Fruit fly (Drosophila melanogaster): ENCODE results near the gene lmd.

Gene lmd

DNA sequence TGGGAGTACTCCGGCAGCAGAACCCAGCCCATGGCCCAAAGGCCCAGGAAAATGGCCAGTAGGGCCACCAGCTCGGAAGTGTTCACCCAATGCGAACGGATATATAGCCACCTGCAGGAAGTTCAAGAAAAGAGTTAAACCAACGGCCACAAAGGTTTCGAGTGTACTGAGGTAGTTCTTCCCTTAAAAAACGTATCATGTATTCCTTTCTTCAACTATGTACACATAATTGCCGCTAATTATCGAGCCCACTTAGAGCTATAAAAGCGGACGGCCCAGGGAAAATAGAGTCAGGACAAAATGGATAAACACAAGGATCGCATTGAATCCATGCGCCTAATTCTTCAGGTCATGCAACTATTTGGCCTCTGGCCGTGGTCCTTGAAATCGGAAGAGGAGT lies 39.5 kb downstream of the lmd start, which contains the start of gene Or94a:
TSS of gene Or94a (plus strand) at position 301 of the 400 bp plus-strand sequence.
- no peak for TF ChIP-seq Eip93F (GFP tag; optimal IDR thresholded peaks at IDR 0.05)
- no peak for TF ChIP-seq spab (GFP tag; optimal IDR thresholded peaks at IDR 0.05)
- TF ChIP-seq dsx (GFP tag; optimal IDR thresholded peaks at IDR 0.05; ENCODE audit: poor library complexity, severe bottlenecking) = no peak
- TF ChIP-seq CG3032 (tag; optimal IDR thresholded peaks at IDR 0.05) = no peak
- TF ChIP-seq CG16779 (tag; optimal IDR thresholded peaks at IDR 0.05) = no peak
- no peak for TF ChIP-seq Ets96B (tag; optimal IDR thresholded peaks at IDR 0.05)
- TF ChIP-seq fkh (GFP tag; optimal IDR thresholded peaks at IDR 0.05) = no peak
- no peak for TF ChIP-seq net (GFP tag; optimal IDR thresholded peaks at IDR 0.05)
- no peak for TF ChIP-seq CG1621 (tag; optimal IDR thresholded peaks at IDR 0.05)
- no peak for TF ChIP-seq Met (GFP tag; optimal IDR thresholded peaks at IDR 0.05)
- TF ChIP-seq Gug (GFP tag; IDR thresholded peaks at IDR 0.05) = no peak
- no peak for TF ChIP-seq vri (GFP tag; optimal IDR thresholded peaks at IDR 0.05)
- TF ChIP-seq CG6854 (GFP tag; optimal IDR thresholded peaks at IDR 0.05) = no peak
- TF ChIP-seq pdm3 (GFP tag; optimal IDR thresholded peaks at IDR 0.05) = no peak

- TF ChIP-seq svp (GFP tag) = peak; percentile 98
- no peak for TF ChIP-seq cyc (GFP tag; optimal IDR thresholded peaks at IDR 0.05)
Observed at dm6 chr3R:22976997-22977396, 49.5 kb downstream of the lmd start, which contains the start of gene Gbp3. Gbp3 (plus strand) TSS chr3R:22977270.
